Worm (Caenorhabditis elegans) whole organism, young adult: ENCODE results near the gene pptr-1.

ENCODE experiments used
- B0019.2 ChIP-seq: fragments of 200-800 bp; sonication (Bioruptor generic); conservative IDR thresholded peaks from 2 replicates; pipeline ENCODE4 v1.3.6; 2022; ENCODE audit warnings: missing genetic modification reagents, missing genetic modification characterization, missing compliant biosample characterization
- B0261.1 ChIP-seq: sonication (generic microtip); optimal IDR thresholded peaks from 2 replicates; lab custom pipeline; 2016; ENCODE audit warnings: mild to moderate bottlenecking, missing genetic modification characterization, moderate library complexity, missing compliant biosample characterization
- B0336.3 ChIP-seq: fragments of 200-800 bp; sonication (Bioruptor generic); IDR thresholded peaks from 2 replicates; pipeline ENCODE4 v1.3.6; 2022; ENCODE audit warnings: missing genetic modification characterization, missing compliant biosample characterization
- C17E4.6 ChIP-seq: fragments of 200-800 bp; sonication (Bioruptor generic); IDR thresholded peaks from 2 replicates; pipeline ENCODE4 v1.3.6; 2022; ENCODE audit warnings: missing genetic modification reagents, missing genetic modification characterization, missing compliant biosample characterization
- D2030.7 ChIP-seq: fragments of 200-800 bp; sonication (Bioruptor generic); IDR thresholded peaks from 2 replicates; pipeline ENCODE4 v1.3.6; 2022; ENCODE audit warnings: missing genetic modification reagents, missing genetic modification characterization, missing compliant biosample characterization
- F22D6.2 ChIP-seq: sonication (generic microtip); optimal IDR thresholded peaks from 2 replicates; lab custom pipeline; 2016; ENCODE audit warnings: mild to moderate bottlenecking, missing genetic modification characterization, missing compliant biosample characterization
- F39B2.1 ChIP-seq: fragments of 200-800 bp; sonication (Bioruptor generic); IDR thresholded peaks from 2 replicates; pipeline ENCODE4 v1.3.6; 2022; ENCODE audit warnings: missing genetic modification reagents, missing genetic modification characterization, missing compliant biosample characterization
- Y53F4B.3 ChIP-seq: fragments of 200-800 bp; sonication (Bioruptor generic); IDR thresholded peaks from 2 replicates; pipeline ENCODE4 v1.3.6; 2022; ENCODE audit warnings: missing genetic modification reagents, missing genetic modification characterization, missing compliant biosample characterization
- Y56A3A.18 ChIP-seq: fragments of 200-800 bp; sonication (Bioruptor generic); IDR thresholded peaks from 2 replicates; pipeline ENCODE4 v1.3.6; 2022; ENCODE audit warnings: missing genetic modification reagents, missing genetic modification characterization, missing compliant biosample characterization
- Y79H2A.3 ChIP-seq: fragments of 200-800 bp; sonication (Bioruptor generic); conservative IDR thresholded peaks from 2 replicates; pipeline ENCODE4 v1.3.6; 2022; ENCODE audit warnings: missing genetic modification reagents, missing genetic modification characterization, missing compliant biosample characterization
- Y95B8A.8 ChIP-seq: fragments of 200-800 bp; sonication (Bioruptor generic); IDR thresholded peaks from 2 replicates; pipeline ENCODE4 v1.3.6; 2022; ENCODE audit warnings: missing genetic modification reagents, missing genetic modification characterization, missing compliant biosample characterization
- ama-1 ChIP-seq, 3 experiments: fragments of 150-350 bp in 1 of 3; sonication (generic microtip) in 2 of 3; optimal IDR thresholded peaks; 2 replicates each; lab custom pipeline; 2014 to 2018; ENCODE audit warnings: missing biosample characterization in 2 of 3, missing genetic modification characterization in 2 of 3, missing genetic modification reagents in 2 of 3
- athp-1 ChIP-seq: sonication (generic microtip); optimal IDR thresholded peaks from 2 replicates; lab custom pipeline; 2017; ENCODE audit warnings: mild to moderate bottlenecking, missing genetic modification characterization, missing compliant biosample characterization
- attf-3 ChIP-seq: fragments of 200-800 bp; sonication (Bioruptor generic); conservative IDR thresholded peaks from 2 replicates; pipeline ENCODE4 v1.3.6; 2022; ENCODE audit warnings: missing genetic modification reagents, missing genetic modification characterization, missing compliant biosample characterization
- attf-6 ChIP-seq: fragments of 200-800 bp; sonication (Bioruptor generic); IDR thresholded peaks from 2 replicates; pipeline ENCODE4 v1.3.6; 2022; ENCODE audit warnings: missing genetic modification reagents, missing genetic modification characterization, missing compliant biosample characterization
- bed-1 ChIP-seq: fragments of 200-800 bp; sonication (Bioruptor generic); IDR thresholded peaks from 2 replicates; pipeline ENCODE4 v1.3.6; 2022; ENCODE audit warnings: missing genetic modification reagents, missing genetic modification characterization, missing compliant biosample characterization
- cebp-2 ChIP-seq: fragments of 200-800 bp; sonication (Bioruptor generic); IDR thresholded peaks from 2 replicates; pipeline ENCODE4 v1.3.6; 2022; ENCODE audit warnings: missing genetic modification characterization, missing compliant biosample characterization
- ceh-100 ChIP-seq: fragments of 200-800 bp; sonication (Bioruptor generic); IDR thresholded peaks from 2 replicates; pipeline ENCODE4 v1.3.6; 2022; ENCODE audit warnings: missing genetic modification reagents, missing genetic modification characterization, missing compliant biosample characterization
- ceh-58 ChIP-seq: fragments of 200-800 bp; sonication (Bioruptor generic); IDR thresholded peaks from 2 replicates; pipeline ENCODE4 v1.3.6; 2022; ENCODE audit warnings: missing genetic modification characterization, missing compliant biosample characterization
- dpl-1 ChIP-seq: fragments of 150-350 bp; optimal IDR thresholded peaks from 2 replicates; lab custom pipeline; 2014; ENCODE audit warnings: missing biosample characterization, missing genetic modification reagents, missing genetic modification characterization
- efl-1 ChIP-seq: fragments of 150-350 bp; optimal IDR thresholded peaks from 2 replicates; lab custom pipeline; 2014; ENCODE audit warnings: missing biosample characterization, missing genetic modification reagents, missing genetic modification characterization
- hlh-12 ChIP-seq: sonication (generic microtip); optimal IDR thresholded peaks from 2 replicates; lab custom pipeline; 2016; ENCODE audit warnings: missing genetic modification characterization, missing compliant biosample characterization
- lin-35 ChIP-seq, 3 experiments: fragments of 150-350 bp in 2 of 3; sonication (generic microtip) in 1 of 3; optimal IDR thresholded peaks; 2 replicates each; lab custom pipeline; 2014 to 2018; ENCODE audit warnings: missing biosample characterization in 3 of 3, missing genetic modification characterization in 3 of 3, missing genetic modification reagents in 3 of 3
- lin-54 ChIP-seq: fragments of 200-800 bp; sonication (Bioruptor generic); optimal IDR thresholded peaks from 2 replicates; lab custom pipeline; 2018; ENCODE audit warnings: mild to moderate bottlenecking, missing genetic modification characterization, missing compliant biosample characterization
- lsl-1 ChIP-seq: fragments of 200-800 bp; sonication (Bioruptor generic); optimal IDR thresholded peaks from 2 replicates; lab custom pipeline; 2018; ENCODE audit warnings: mild to moderate bottlenecking, missing genetic modification characterization, moderate library complexity, missing compliant biosample characterization
- lsy-27 ChIP-seq: sonication (generic microtip); optimal IDR thresholded peaks from 2 replicates; lab custom pipeline; 2017; ENCODE audit warnings: missing genetic modification characterization, mild to moderate bottlenecking, missing compliant biosample characterization, antibody characterized with exemption, missing genotype, borderline replicate concordance; ENCODE audit not compliant: insufficient read depth
- madf-6 ChIP-seq: fragments of 200-800 bp; sonication (Bioruptor generic); IDR thresholded peaks from 2 replicates; pipeline ENCODE4 v1.3.6; 2022; ENCODE audit warnings: missing genetic modification reagents, missing genetic modification characterization, missing compliant biosample characterization
- mcd-1 ChIP-seq: fragments of 200-800 bp; sonication (Bioruptor generic); IDR thresholded peaks from 2 replicates; pipeline ENCODE4 v1.3.6; 2022; ENCODE audit warnings: missing genetic modification reagents, missing genetic modification characterization, missing compliant biosample characterization
- mel-28 ChIP-seq: sonication (generic microtip); optimal IDR thresholded peaks from 2 replicates; lab custom pipeline; 2016; ENCODE audit warnings: borderline replicate concordance, mild to moderate bottlenecking, missing genetic modification characterization, missing compliant biosample characterization
- nfya-1 ChIP-seq: sonication (generic microtip); optimal IDR thresholded peaks from 2 replicates; lab custom pipeline; 2017; ENCODE audit warnings: antibody characterized with exemption, missing compliant biosample characterization, missing genetic modification characterization, borderline replicate concordance; ENCODE audit not compliant: insufficient read depth
- nfya-2 ChIP-seq: fragments of 200-800 bp; sonication (Bioruptor generic); IDR thresholded peaks from 2 replicates; pipeline ENCODE4 v1.3.6; 2022; ENCODE audit warnings: missing genetic modification reagents, missing genetic modification characterization, missing compliant biosample characterization
- nfyb-1 ChIP-seq: fragments of 200-800 bp; sonication (Bioruptor generic); IDR thresholded peaks from 2 replicates; pipeline ENCODE4 v1.3.6; 2022; ENCODE audit warnings: missing genetic modification reagents, missing genetic modification characterization, missing compliant biosample characterization
- pbrm-1 ChIP-seq: fragments of 200-800 bp; sonication (Bioruptor generic); IDR thresholded peaks from 2 replicates; pipeline ENCODE4 v1.3.6; 2022; ENCODE audit warnings: missing genetic modification reagents, missing genetic modification characterization, missing compliant biosample characterization
- sea-2 ChIP-seq: fragments of 200-800 bp; sonication (Bioruptor generic); IDR thresholded peaks from 2 replicates; pipeline ENCODE4 v1.3.6; 2022; ENCODE audit warnings: missing genetic modification characterization, missing compliant biosample characterization
- snpc-1.3 ChIP-seq: sonication (generic microtip); optimal IDR thresholded peaks from 2 replicates; lab custom pipeline; 2017; ENCODE audit warnings: missing genetic modification characterization, mild to moderate bottlenecking, missing compliant biosample characterization, antibody characterized with exemption, moderate library complexity, missing genotype, missing genetic modification reagents; ENCODE audit not compliant: insufficient read depth
- tbp1 ChIP-seq: fragments of 200-800 bp; sonication (Bioruptor generic); optimal IDR thresholded peaks from 2 replicates; lab custom pipeline; 2018; ENCODE audit warnings: mild to moderate bottlenecking, missing genetic modification characterization, missing compliant biosample characterization
- unc-130 ChIP-seq: sonication (generic microtip); optimal IDR thresholded peaks from 2 replicates; lab custom pipeline; 2016; ENCODE audit warnings: missing genetic modification reagents, missing genetic modification characterization, missing compliant biosample characterization
- zfh-2 ChIP-seq: fragments of 200-800 bp; sonication (Bioruptor generic); conservative IDR thresholded peaks from 2 replicates; pipeline ENCODE4 v1.3.6; 2022; ENCODE audit warnings: missing genetic modification reagents, missing genetic modification characterization, missing compliant biosample characterization
- ztf-18 ChIP-seq: sonication (generic microtip); optimal IDR thresholded peaks from 2 replicates; lab custom pipeline; 2016; ENCODE audit warnings: missing genotype, mild to moderate bottlenecking, missing genetic modification characterization, missing compliant biosample characterization
- ztf-25 ChIP-seq: fragments of 200-800 bp; sonication (Bioruptor generic); IDR thresholded peaks from 2 replicates; pipeline ENCODE4 v1.3.6; 2022; ENCODE audit warnings: missing genetic modification reagents, missing genetic modification characterization, missing compliant biosample characterization

pptr-1 gene

DNA sequence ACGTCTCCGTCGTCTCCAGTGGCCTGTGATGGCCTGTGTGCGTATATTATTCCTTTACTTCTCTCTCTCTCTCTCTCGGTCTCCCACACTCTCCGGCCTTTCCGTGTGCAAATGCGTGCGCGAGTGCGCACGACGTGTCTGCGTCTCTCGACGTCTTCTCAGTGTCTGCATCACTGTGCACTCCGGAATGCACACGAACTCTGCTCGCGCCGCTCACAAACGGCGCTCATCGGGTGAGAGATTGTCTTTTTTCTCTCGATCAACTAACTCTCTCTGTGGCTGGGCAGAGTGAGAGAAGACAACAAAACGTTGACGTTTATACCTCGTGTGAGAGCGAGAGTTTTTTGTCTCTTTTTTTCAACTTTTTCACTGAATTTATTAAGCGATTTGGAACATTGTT, 1.4 kb upstream of the pptr-1 start (continued):
- peak; percentile 86 for TF ChIP-seq Y56A3A.18 (GFP tag; lab: Robert Waterston, UW)
- no peak for TF ChIP-seq lsy-27
- no peak for TF ChIP-seq sea-2
- TF ChIP-seq Y53F4B.3: no peak
- TF ChIP-seq ceh-58 (GFP tag; lab: Robert Waterston, UW): no peak
- TF ChIP-seq nfya-1: no peak
- no peak for TF ChIP-seq hlh-12 (tag; lab: Kevin White, UChicago)

DNA sequence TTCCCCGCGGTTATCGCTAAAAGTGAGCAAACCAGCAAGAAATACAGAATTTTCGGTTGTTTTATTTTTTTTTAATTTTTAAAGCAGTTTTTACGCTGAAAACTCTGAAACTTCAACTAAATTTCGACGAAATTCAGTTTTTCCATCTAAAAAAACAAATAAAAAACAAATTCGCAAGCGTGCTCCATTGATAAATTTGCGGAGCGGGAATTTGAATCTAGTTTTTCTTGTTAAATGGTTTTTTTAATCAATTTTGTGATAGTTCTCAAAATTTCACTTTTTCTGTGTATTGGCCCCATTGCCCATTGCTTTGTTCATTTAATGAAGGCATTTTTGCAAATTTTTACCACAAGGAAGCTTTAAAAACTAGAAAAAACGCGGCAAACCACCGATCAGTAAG, 523 bp upstream of the pptr-1 start:
- no peak for TF ChIP-seq nfya-2
- peak; percentile 84 for TF ChIP-seq efl-1 (GFP tag; lab: Kevin White, UChicago)
- no peak for TF ChIP-seq attf-3
- TF ChIP-seq C17E4.6 (GFP tag; lab: Robert Waterston, UW): no peak
- no peak for TF ChIP-seq ama-1 (optimal IDR thresholded peaks at IDR 0.05; lab: Kevin White, UChicago)
- TF ChIP-seq ama-1 (GFP tag; optimal IDR thresholded peaks at IDR 0.05; lab: Kevin White, UChicago): no peak
- peak; percentile 87 for TF ChIP-seq lin-54 (GFP tag; lab: Kevin White, UChicago)
- TF ChIP-seq madf-6: peak; percentile 41; the same call in 1 of the 2 replicates
- TF ChIP-seq lsl-1 (GFP tag; lab: Kevin White, UChicago): peak; percentile 53
- no peak for TF ChIP-seq nfyb-1 (GFP tag; lab: Robert Waterston, UW)
- TF ChIP-seq lin-35 (GFP tag; optimal IDR thresholded peaks at IDR 0.05; lab: Kevin White, UChicago): no peak
- peak; percentile 26 for TF ChIP-seq athp-1 (tag; lab: Kevin White, UChicago)
- TF ChIP-seq ztf-25 (GFP tag; lab: Robert Waterston, UW): no peak
- TF ChIP-seq attf-6 (GFP tag; lab: Robert Waterston, UW): 0 out of 2 replicates have a peak, but pooled peaks have one; percentile 48
- TF ChIP-seq dpl-1: peak; percentile 74
- TF ChIP-seq D2030.7 (GFP tag; lab: Robert Waterston, UW): peak; percentile 61
- peak; percentile 85 for TF ChIP-seq mcd-1
- no peak for TF ChIP-seq cebp-2 (GFP tag; lab: Robert Waterston, UW)
- TF ChIP-seq pbrm-1 (GFP tag; lab: Robert Waterston, UW): 0 out of 2 replicates have a peak, but pooled peaks have one; percentile 38
- TF ChIP-seq Y79H2A.3: no peak
- peak; percentile 20 for TF ChIP-seq snpc-1.3
- TF ChIP-seq bed-1 (GFP tag; lab: Robert Waterston, UW): no peak
- no peak for TF ChIP-seq F39B2.1
- no peak for TF ChIP-seq zfh-2 (GFP tag; lab: Robert Waterston, UW)
- peak; percentile 13 for TF ChIP-seq tbp1 (GFP tag; lab: Kevin White, UChicago)

DNA sequence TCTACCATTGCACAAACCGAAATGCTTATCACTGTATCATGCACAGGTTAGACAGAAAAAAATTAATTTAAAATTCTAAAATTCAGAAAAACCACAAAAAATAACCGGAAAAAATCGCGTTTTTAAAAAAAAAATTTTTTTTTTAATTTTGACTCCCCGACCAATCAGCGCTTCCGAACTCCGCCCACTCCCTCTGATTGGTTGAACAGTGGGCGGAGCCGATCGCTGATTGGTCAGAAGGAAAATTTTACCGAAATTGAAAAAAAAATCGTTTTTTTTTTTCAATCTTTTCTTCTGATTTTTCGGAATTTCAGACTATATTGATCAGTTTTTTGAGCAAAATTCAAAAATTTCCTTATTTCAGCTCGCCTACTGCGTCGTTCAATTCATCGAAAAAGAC, 4.0 kb downstream of the pptr-1 start:
- TF ChIP-seq nfya-2 (no peak), nfyb-1 (GFP tag; lab: Robert Waterston, UW) (peak; percentile 98), mel-28 (tag; lab: Kevin White, UChicago) (no peak), ztf-18 (tag; lab: Kevin White, UChicago) (no peak)

DNA sequence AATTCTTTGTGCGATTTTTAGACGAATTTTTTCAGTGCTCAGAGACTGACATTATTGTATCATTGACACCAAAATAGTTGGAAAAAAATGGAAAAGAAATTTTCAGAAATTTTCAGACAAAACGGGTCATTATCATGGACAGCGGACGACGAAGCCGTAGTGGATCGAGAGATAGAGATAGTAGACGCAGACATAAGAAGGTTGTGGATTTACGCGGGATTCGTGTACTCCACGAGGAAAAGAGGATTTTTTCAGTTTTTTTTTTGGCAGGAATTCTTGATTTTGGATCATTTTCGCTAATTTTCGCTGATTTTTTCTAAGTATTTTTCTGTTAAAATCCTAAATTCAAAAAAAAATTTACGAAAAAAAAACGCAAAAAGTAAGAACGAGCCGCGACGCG, 10.3 kb downstream of the pptr-1 start, which contains the start of gene W08G11.3:
TSS of gene W08G11.3 (plus strand) at position 107 of the 400 bp plus-strand sequence.
- TF ChIP-seq B0336.3 (GFP tag; lab: Robert Waterston, UW) (peak; percentile 21; the same call in 1 of the 2 replicates), B0019.2 (GFP tag; lab: Robert Waterston, UW) (0 out of 2 replicates have a peak, but pooled peaks have one; percentile 34), nfyb-1 (GFP tag; lab: Robert Waterston, UW) (0 out of 2 replicates have a peak, but pooled peaks have one; percentile 14), unc-130 (no peak), F22D6.2 (no peak), Y95B8A.8 (GFP tag; lab: Robert Waterston, UW) (0 out of 2 replicates have a peak, but pooled peaks have one; percentile 25), ceh-100 (GFP tag; lab: Robert Waterston, UW) (no peak), B0261.1 (tag; lab: Kevin White, UChicago) (no peak), Y56A3A.18 (GFP tag; lab: Robert Waterston, UW) (0 out of 2 replicates have a peak, but pooled peaks have one; percentile 42)
- TF ChIP-seq, all 124 proteins: peak for 5
